Fruit fly (Drosophila melanogaster) whole organism, embryonic: Measurements from ENCODE around the gene NaPi-III.
A peak's percentile ranks its signal among the peaks of the same experiment; 100 is the strongest.

Experiments used
- Atf-2 ChIP-seq: fragments of 200-800 bp; sonication (Bioruptor generic); optimal IDR thresholded peaks from 2 replicates; lab custom pipeline; 2016; ENCODE audit warnings: missing biosample characterization, missing genetic modification characterization
- Bgb ChIP-seq: fragments of 200-800 bp; sonication (Bioruptor generic); IDR thresholded peaks from 2 replicates; pipeline ENCODE4 v1.3.6; 2022; ENCODE audit warnings: missing biosample characterization, missing genetic modification characterization; ENCODE audit not compliant: partially characterized antibody
- CG10209 ChIP-seq: fragments of 200-800 bp; sonication (Bioruptor generic); optimal IDR thresholded peaks from 3 replicates; lab custom pipeline; 2017; ENCODE audit warnings: missing biosample characterization, mild to moderate bottlenecking, missing genetic modification characterization, missing genetic modification reagents
- CG10321 ChIP-seq: fragments of 200-800 bp; sonication (Bioruptor generic); IDR thresholded peaks from 2 replicates; pipeline ENCODE4 v1.3.6; 2022; ENCODE audit warnings: missing biosample characterization, missing genetic modification characterization
- CG11560 ChIP-seq: fragments of 200-800 bp; sonication (Bioruptor generic); IDR thresholded peaks from 3 replicates; pipeline ENCODE4 v1.3.6; 2022; ENCODE audit warnings: missing biosample characterization, missing genetic modification characterization
- CG13287 ChIP-seq: fragments of 200-800 bp; sonication (Bioruptor generic); IDR thresholded peaks from 2 replicates; pipeline ENCODE4 v1.3.6; 2022; ENCODE audit warnings: missing biosample characterization, missing genetic modification characterization; ENCODE audit not compliant: partially characterized antibody
- CG13296 ChIP-seq: fragments of 200-800 bp; sonication (Bioruptor generic); optimal IDR thresholded peaks from 3 replicates; lab custom pipeline; 2018; ENCODE audit warnings: missing biosample characterization, mild to moderate bottlenecking, missing genetic modification characterization
- CG15073 ChIP-seq: fragments of 200-800 bp; sonication (Bioruptor generic); optimal IDR thresholded peaks from 2 replicates; lab custom pipeline; 2016; ENCODE audit warnings: missing biosample characterization, missing genetic modification characterization
- CG15269 ChIP-seq: fragments of 200-800 bp; sonication (Bioruptor generic); optimal IDR thresholded peaks from 2 replicates; lab custom pipeline; 2018; ENCODE audit warnings: missing biosample characterization, mild to moderate bottlenecking, missing genetic modification characterization, moderate library complexity
- CG15514 ChIP-seq: fragments of 200-800 bp; sonication (Bioruptor generic); optimal IDR thresholded peaks from 3 replicates; lab custom pipeline; 2017; ENCODE audit warnings: missing biosample characterization, missing genetic modification characterization, mild to moderate bottlenecking, moderate library complexity, missing genetic modification reagents
- CG16813 ChIP-seq: fragments of 200-800 bp; sonication (Bioruptor generic); IDR thresholded peaks from 3 replicates; pipeline ENCODE4 v1.3.6; 2022; ENCODE audit warnings: missing biosample characterization, missing genetic modification characterization; ENCODE audit not compliant: partially characterized antibody
- CG16815 ChIP-seq: fragments of 200-800 bp; sonication (Bioruptor generic); optimal IDR thresholded peaks from 3 replicates; lab custom pipeline; 2017; ENCODE audit warnings: missing biosample characterization, mild to moderate bottlenecking, missing genetic modification characterization
- CG17829 ChIP-seq: fragments of 200-800 bp; optimal IDR thresholded peaks from 2 replicates; lab custom pipeline; 2019; ENCODE audit warnings: missing biosample characterization, mild to moderate bottlenecking, missing genetic modification characterization, moderate library complexity
- CG1832 ChIP-seq: fragments of 200-800 bp; sonication (Bioruptor generic); optimal IDR thresholded peaks from 2 replicates; lab custom pipeline; 2017; ENCODE audit warnings: missing biosample characterization, mild to moderate bottlenecking, missing genetic modification characterization, inconsistent platforms
- CG2120 ChIP-seq: fragments of 200-800 bp; sonication (Bioruptor generic); optimal IDR thresholded peaks from 3 replicates; lab custom pipeline; 2016; ENCODE audit warnings: missing biosample characterization, missing genetic modification characterization
- CG2129 ChIP-seq: fragments of 200-800 bp; sonication (Bioruptor generic); IDR thresholded peaks from 2 replicates; pipeline ENCODE4 v1.3.6; 2022; ENCODE audit warnings: missing biosample characterization, missing genetic modification characterization; ENCODE audit not compliant: partially characterized antibody
- CG31441 ChIP-seq: fragments of 200-800 bp; sonication (Bioruptor generic); IDR thresholded peaks from 2 replicates; pipeline ENCODE4 v1.3.6; 2022; ENCODE audit warnings: missing biosample characterization, missing genetic modification characterization
- CG3995 ChIP-seq: fragments of 200-800 bp; sonication (Bioruptor generic); optimal IDR thresholded peaks from 3 replicates; lab custom pipeline; 2016; ENCODE audit warnings: missing biosample characterization, missing genetic modification characterization
- CG7745 ChIP-seq: fragments of 200-800 bp; sonication (Bioruptor generic); optimal IDR thresholded peaks from 2 replicates; lab custom pipeline; 2018; ENCODE audit warnings: missing biosample characterization, mild to moderate bottlenecking, missing genetic modification characterization, moderate library complexity
- CG7987 ChIP-seq: fragments of 200-800 bp; sonication (Bioruptor generic); optimal IDR thresholded peaks from 2 replicates; lab custom pipeline; 2018; ENCODE audit warnings: missing biosample characterization, mild to moderate bottlenecking, missing genetic modification characterization, moderate library complexity
- CG8478 ChIP-seq: fragments of >200 bp; optimal IDR thresholded peaks from 2 replicates; lab custom pipeline; 2018
- CHES-1-like ChIP-seq: fragments of 200-800 bp; sonication (Bioruptor generic); optimal IDR thresholded peaks from 2 replicates; lab custom pipeline; 2016; ENCODE audit warnings: missing biosample characterization, missing genetic modification characterization
- CTCF ChIP-seq: fragments of 200-800 bp; sonication (Bioruptor generic); optimal IDR thresholded peaks from 2 replicates; lab custom pipeline; 2017; ENCODE audit warnings: missing biosample characterization, mild to moderate bottlenecking, missing genetic modification characterization, moderate library complexity
- D19A ChIP-seq: fragments of 200-800 bp; optimal IDR thresholded peaks from 3 replicates; lab custom pipeline; 2019; ENCODE audit warnings: missing biosample characterization, mild to moderate bottlenecking, missing genetic modification characterization, moderate library complexity
- Dek ChIP-seq: fragments of 200-800 bp; sonication (Bioruptor generic); optimal IDR thresholded peaks from 3 replicates; lab custom pipeline; 2019; ENCODE audit warnings: missing biosample characterization, mild to moderate bottlenecking, missing genetic modification characterization, moderate library complexity
- Drgx ChIP-seq: fragments of 200-800 bp; sonication (Bioruptor generic); IDR thresholded peaks from 2 replicates; pipeline ENCODE4 v1.3.6; 2022; ENCODE audit warnings: missing biosample characterization, missing genetic modification characterization
- Jarid2 ChIP-seq: fragments of 200-800 bp; sonication (Bioruptor generic); optimal IDR thresholded peaks from 3 replicates; lab custom pipeline; 2017; ENCODE audit warnings: mild to moderate bottlenecking, missing biosample characterization, missing genetic modification reagents, missing genetic modification characterization
- Med ChIP-seq: fragments of 200-800 bp; sonication (Bioruptor generic); peaks from one replicate; lab custom pipeline; 2016; ENCODE audit warnings: missing biosample characterization, missing genetic modification characterization, mild to moderate bottlenecking, inconsistent platforms, moderate library complexity
- Sox102F ChIP-seq: fragments of 200-800 bp; sonication (Bioruptor generic); optimal IDR thresholded peaks from 2 replicates; lab custom pipeline; 2018; ENCODE audit warnings: missing biosample characterization, mild to moderate bottlenecking, missing genetic modification characterization, moderate library complexity
- ato ChIP-seq: fragments of 200-800 bp; sonication (Bioruptor generic); IDR thresholded peaks from 2 replicates; pipeline ENCODE4 v1.3.6; 2022; ENCODE audit warnings: missing biosample characterization, missing genetic modification characterization; ENCODE audit not compliant: partially characterized antibody
- bsh ChIP-seq, 2 experiments: fragments of 200-800 bp; sonication (Bioruptor generic); optimal IDR thresholded peaks; 2 replicates each; lab custom pipeline; 2017 to 2018; ENCODE audit warnings: mild to moderate bottlenecking in 2 of 2, missing biosample characterization in 2 of 2, missing genetic modification characterization in 2 of 2, moderate library complexity in 1 of 2
- caup ChIP-seq: fragments of 200-800 bp; sonication (Bioruptor generic); optimal IDR thresholded peaks from 3 replicates; lab custom pipeline; 2017; ENCODE audit warnings: missing biosample characterization, mild to moderate bottlenecking, missing genetic modification characterization, moderate library complexity; ENCODE audit not compliant: severe bottlenecking
- corto ChIP-seq: fragments of 200-800 bp; sonication (Bioruptor generic); optimal IDR thresholded peaks from 2 replicates; lab custom pipeline; 2016; ENCODE audit warnings: missing biosample characterization, mild to moderate bottlenecking, missing genetic modification characterization, moderate library complexity
- crc ChIP-seq: fragments of 200-800 bp; sonication (Bioruptor generic); optimal IDR thresholded peaks from 2 replicates; lab custom pipeline; 2016; ENCODE audit warnings: missing biosample characterization, missing genetic modification characterization
- dati ChIP-seq: fragments of 200-800 bp; sonication (Bioruptor generic); IDR thresholded peaks from 2 replicates; pipeline ENCODE4 v1.3.6; 2022; ENCODE audit warnings: missing biosample characterization, missing genetic modification characterization
- gro ChIP-seq: fragments of 200-800 bp; sonication (Bioruptor generic); optimal IDR thresholded peaks from 2 replicates; lab custom pipeline; 2016; ENCODE audit warnings: missing biosample characterization, missing genetic modification characterization
- her ChIP-seq: fragments of 200-800 bp; sonication (Bioruptor generic); optimal IDR thresholded peaks from 2 replicates; lab custom pipeline; 2016; ENCODE audit warnings: missing biosample characterization, missing genetic modification characterization
- pfk ChIP-seq: fragments of 200-800 bp; sonication (Bioruptor generic); optimal IDR thresholded peaks from 2 replicates; lab custom pipeline; 2018; ENCODE audit warnings: missing biosample characterization, mild to moderate bottlenecking, missing genetic modification characterization, moderate library complexity
- pita ChIP-seq: fragments of 200-800 bp; sonication (Bioruptor generic); optimal IDR thresholded peaks from 2 replicates; lab custom pipeline; 2017; ENCODE audit warnings: missing biosample characterization, mild to moderate bottlenecking, missing genetic modification characterization
- ro ChIP-seq: fragments of 200-800 bp; sonication (Bioruptor generic); IDR thresholded peaks from 2 replicates; pipeline ENCODE4 v1.3.6; 2022; ENCODE audit warnings: missing biosample characterization, missing genetic modification characterization
- sens ChIP-seq: fragments of 200-800 bp; sonication (Bioruptor generic); peaks from one replicate; lab custom pipeline; 2016; ENCODE audit warnings: missing biosample characterization, missing genetic modification characterization
- sqz ChIP-seq: fragments of 200-800 bp; sonication (Bioruptor generic); optimal IDR thresholded peaks from 3 replicates; lab custom pipeline; 2018; ENCODE audit warnings: missing biosample characterization, mild to moderate bottlenecking, missing genetic modification characterization
- tgo ChIP-seq: fragments of 200-800 bp; sonication (Bioruptor generic); IDR thresholded peaks from 3 replicates; pipeline ENCODE4 v1.3.6; 2022; ENCODE audit warnings: missing biosample characterization, missing genetic modification characterization
- tna ChIP-seq: fragments of 200-800 bp; sonication (Bioruptor generic); IDR thresholded peaks from 2 replicates; pipeline ENCODE4 v1.3.6; 2022; ENCODE audit warnings: missing biosample characterization, missing genetic modification characterization; ENCODE audit not compliant: partially characterized antibody
- zfh1 ChIP-seq: fragments of 200-800 bp; sonication (Bioruptor generic); IDR thresholded peaks from 3 replicates; pipeline ENCODE4 v1.3.6; 2022; ENCODE audit warnings: missing biosample characterization, missing genetic modification characterization

The NaPi-III gene

DNA sequence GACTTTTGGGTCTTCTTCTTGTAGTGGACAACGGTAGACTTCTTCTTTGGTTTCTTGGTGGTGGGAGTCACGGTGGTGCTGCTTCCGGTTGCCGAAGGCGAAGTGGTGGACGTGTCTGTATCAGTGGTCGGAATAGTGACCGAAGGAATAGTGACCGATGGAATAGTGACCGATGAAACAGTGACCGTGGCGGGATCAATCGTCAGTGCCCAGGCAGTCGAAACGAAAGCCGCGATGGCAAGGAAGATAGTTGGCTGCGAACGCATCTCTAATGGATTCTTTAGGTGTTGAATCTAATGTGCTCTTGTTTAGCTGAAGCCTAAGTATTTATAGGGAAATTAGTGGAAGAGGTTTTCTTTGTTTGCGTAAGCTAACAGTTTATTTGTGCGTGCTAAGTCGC is 8.9 kb downstream of the NaPi-III start, which contains the start of gene CG32074:
TSS of gene CG32074 (minus strand) at position 268 of the 400 bp plus-strand sequence.
- TF ChIP-seq pfk (GFP tag; lab: Kevin White, UChicago) = peak; percentile 54
- TF ChIP-seq CG3995 = peak; percentile 80
- 0 out of 2 replicates have a peak, but pooled peaks have one; percentile 35 for TF ChIP-seq CG31441 (GFP tag; lab: Robert Waterston, UW)
- TF ChIP-seq, all 482 proteins: peak for 3; not testable (repeated sequence) for 479

DNA sequence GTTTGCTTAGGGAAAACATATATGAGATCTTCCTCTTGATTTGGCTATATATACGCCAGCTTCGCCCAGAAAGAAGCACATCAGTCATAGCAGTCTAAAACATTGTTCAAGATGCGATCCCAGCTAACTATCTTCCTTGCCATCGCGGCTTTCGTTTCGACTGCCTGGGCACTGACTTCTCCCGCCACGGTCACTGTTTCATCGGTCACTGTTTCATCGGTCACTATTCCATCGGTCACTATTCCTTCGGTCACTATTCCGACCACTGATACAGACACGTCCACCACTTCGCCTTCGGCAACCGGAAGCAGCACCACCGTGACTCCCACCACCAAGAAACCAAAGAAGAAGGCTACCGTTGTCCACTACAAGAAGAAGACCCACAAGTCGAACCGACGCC is 11.7 kb downstream of the NaPi-III start, which contains the start of gene CG14143:
TSS of gene CG14143 (plus strand) at position 102 of the 400 bp plus-strand sequence.
- 0 out of 3 replicates have a peak, but pooled peaks have one; percentile 14 for TF ChIP-seq CG16813 (GFP tag; lab: Robert Waterston, UW)
- 0 out of 3 replicates have a peak, but pooled peaks have one; percentile 44 for TF ChIP-seq zfh1 (GFP tag; lab: Robert Waterston, UW)
- 0 out of 2 replicates have a peak, but pooled peaks have one; percentile 18 for TF ChIP-seq ro (GFP tag; lab: Robert Waterston, UW)
- TF ChIP-seq pfk (GFP tag; lab: Kevin White, UChicago) = peak; percentile 67
- peak; percentile 91 for TF ChIP-seq CG3995
- TF ChIP-seq Med (GFP tag; lab: Kevin White, UChicago) = peak; percentile 24

DNA sequence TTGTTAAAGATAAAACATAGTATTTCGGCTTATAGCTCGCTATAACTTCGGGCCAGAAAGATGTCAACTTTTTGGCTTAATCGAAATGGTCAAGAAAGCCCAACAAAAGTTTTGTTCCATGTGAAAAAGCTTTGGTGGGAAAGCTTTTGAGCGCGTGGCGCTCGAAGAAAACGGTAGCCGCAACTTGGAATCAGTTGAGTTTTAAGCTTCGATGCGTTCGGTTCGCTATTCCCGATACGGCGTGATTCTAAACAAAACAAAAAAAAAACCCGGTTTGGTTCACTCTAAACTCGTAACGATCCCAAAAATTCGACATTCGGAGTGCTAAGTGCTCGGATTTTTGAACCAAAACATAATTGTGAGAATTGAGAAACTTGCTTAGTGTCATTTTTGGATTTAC is 12.7 kb downstream of the NaPi-III start, which contains the start of gene IRSp53:
TSS of gene IRSp53 (plus strand) at position 204 of the 400 bp plus-strand sequence.
- TF ChIP-seq Sox102F (GFP tag; lab: Kevin White, UChicago) (no peak), crc (no peak), bsh (GFP tag; optimal IDR thresholded peaks at IDR 0.05; lab: Kevin White, UChicago) (no peak), Jarid2 (peak; percentile 79), gro (GFP tag; lab: Kevin White, UChicago) (peak; percentile 21), ato (GFP tag; lab: Robert Waterston, UW) (peak; percentile 51; the same call in 1 of the 2 replicates), CG15073 (GFP tag; lab: Kevin White, UChicago) (no peak), sens (peak; percentile 57), CG8478 (no peak), CHES-1-like (GFP tag; lab: Kevin White, UChicago) (no peak), pita (no peak), CG2120 (no peak), dati (GFP tag; lab: Robert Waterston, UW) (no peak), CG10209 (GFP tag; lab: Kevin White, UChicago) (no peak), CG2129 (GFP tag; lab: Robert Waterston, UW) (no peak), her (GFP tag; lab: Kevin White, UChicago) (no peak), CG7745 (no peak), CTCF (GFP tag; lab: Kevin White, UChicago) (peak; percentile 77), corto (GFP tag; lab: Kevin White, UChicago) (peak; percentile 0), Drgx (GFP tag; lab: Robert Waterston, UW) (0 out of 2 replicates have a peak, but pooled peaks have one; percentile 5), CG11560 (tag; lab: Robert Waterston, UW) (no peak), sqz (GFP tag; lab: Kevin White, UChicago) (peak; percentile 37), CG7987 (GFP tag; lab: Kevin White, UChicago) (peak; percentile 1), CG1832 (GFP tag; lab: Kevin White, UChicago) (no peak), caup (GFP tag; lab: Kevin White, UChicago) (peak; percentile 11), CG13287 (GFP tag; lab: Robert Waterston, UW) (peak; percentile 31; the same call in 1 of the 2 replicates), CG16815 (GFP tag; lab: Kevin White, UChicago) (no peak), Dek (tag; lab: Kevin White, UChicago) (no peak), CG15514 (GFP tag; lab: Kevin White, UChicago) (peak; percentile 61), tgo (GFP tag; lab: Robert Waterston, UW) (no peak), Atf-2 (GFP tag; lab: Kevin White, UChicago) (no peak), Bgb (0 out of 2 replicates have a peak, but pooled peaks have one; percentile 17), CG13296 (GFP tag; lab: Kevin White, UChicago) (no peak), CG15269 (tag; lab: Kevin White, UChicago) (no peak), D19A (tag; lab: Kevin White, UChicago) (no peak), CG17829 (tag; lab: Kevin White, UChicago) (no peak), tna (GFP tag; lab: Robert Waterston, UW) (peak; percentile 38; the same call in 1 of the 2 replicates), CG10321 (GFP tag; lab: Robert Waterston, UW) (no peak)
- TF ChIP-seq, all 482 proteins: peak for 14
